Fruit fly (Drosophila melanogaster) whole organism, adult: Measurements from ENCODE around the gene P5CDh2.

Experiments used
- CG11617 ChIP-seq: fragments of 200-800 bp; sonication (Bioruptor generic); optimal IDR thresholded peaks from 2 replicates; lab custom pipeline; 2017; ENCODE audit warnings: mild to moderate bottlenecking, missing biosample characterization, missing genetic modification reagents, missing genetic modification characterization
- CG14711 ChIP-seq: fragments of 200-800 bp; sonication (Bioruptor generic); optimal IDR thresholded peaks from 2 replicates; lab custom pipeline; 2018; ENCODE audit warnings: missing biosample characterization, mild to moderate bottlenecking, missing genetic modification characterization, moderate library complexity
- CG33017 ChIP-seq: fragments of 200-800 bp; sonication (Bioruptor generic); optimal IDR thresholded peaks from 2 replicates; lab custom pipeline; 2018; ENCODE audit warnings: missing biosample characterization, mild to moderate bottlenecking, missing genetic modification characterization, moderate library complexity
- Crg-1 ChIP-seq: fragments of 200-800 bp; sonication (Bioruptor generic); optimal IDR thresholded peaks from 2 replicates; lab custom pipeline; 2016; ENCODE audit warnings: missing biosample characterization, missing genetic modification characterization
- cic ChIP-seq: fragments of 200-800 bp; sonication (Bioruptor generic); optimal IDR thresholded peaks from 2 replicates; lab custom pipeline; 2017; ENCODE audit warnings: missing biosample characterization, mild to moderate bottlenecking, missing genetic modification characterization, moderate library complexity
- kay ChIP-seq: fragments of 200-800 bp; sonication (Bioruptor generic); peaks from one replicate; lab custom pipeline; 2016; ENCODE audit warnings: missing biosample characterization, missing genetic modification characterization, borderline replicate concordance

- TF ChIP-seq kay (no peak), CG11617 (no peak), CG33017 (no peak), cic (GFP tag; lab: Kevin White, UChicago) (no peak), Crg-1 (GFP tag; lab: Kevin White, UChicago) (no peak), CG14711 (tag; lab: Kevin White, UChicago) (no peak)
These were observed 31.2 kb upstream of the P5CDh2 start, which contains the start of gene Gr93d for dm6 chr3R:21846559-21846958.
